Worm (Caenorhabditis elegans): Measurements from ENCODE around the gene ttr-39.

The ttr-39 gene

ce11 chrIV:10110417-10110816 lies 20.7 kb upstream of the ttr-39 start, which contains the start of gene egl-38:
Gene egl-38 (minus strand): TSS chrIV:10110517.
- no peak for TF ChIP-seq isw-1 (GFP tag; IDR thresholded peaks at IDR 0.05)
- TF ChIP-seq jun-1 (tag; optimal IDR thresholded peaks at IDR 0.05): no peak
- TF ChIP-seq sptf-1 (tag; optimal IDR thresholded peaks at IDR 0.05): no peak
- no peak for TF ChIP-seq swsn-7 (tag; optimal IDR thresholded peaks at IDR 0.05)
- no peak for TF ChIP-seq ama-1 (optimal IDR thresholded peaks at IDR 0.05)
- no peak for TF ChIP-seq unc-62 (GFP tag; optimal IDR thresholded peaks at IDR 0.05)
- no peak for TF ChIP-seq C34B4.2 (tag; optimal IDR thresholded peaks at IDR 0.05)
- no peak for TF ChIP-seq pqm-1 (tag; optimal IDR thresholded peaks at IDR 0.05)
- TF ChIP-seq ceh-90 (tag; optimal IDR thresholded peaks at IDR 0.05): no peak

- TF ChIP-seq rnt-1 (tag; optimal IDR thresholded peaks at IDR 0.05) (peak; percentile 1), efl-1 (optimal IDR thresholded peaks at IDR 0.05) (peak; percentile 16 to 36), efl-1 (GFP tag; optimal IDR thresholded peaks at IDR 0.05 in 1 of 2) (peak in 1 of 2 experiments; percentile 57), blmp-1 (tag; optimal IDR thresholded peaks at IDR 0.05) (peak; percentile 22), fkh-4 (tag; optimal IDR thresholded peaks at IDR 0.05; ENCODE audit: borderline replicate concordance) (no peak), nhr-11 (tag; optimal IDR thresholded peaks at IDR 0.05) (no peak), dpl-1 (GFP tag; optimal IDR thresholded peaks at IDR 0.05) (peak in 1 of 3 experiments; percentile 26), lin-35 (GFP tag; optimal IDR thresholded peaks at IDR 0.05) (peak in 1 of 2 experiments; percentile 45)
These were observed 7.2 kb upstream of the ttr-39 start, which contains the start of gene dis-3 for ce11 chrIV:10096881-10097280. Gene dis-3 (plus strand): TSS chrIV:10097202.

ce11 chrIV:10095171-10095570 lies 5.5 kb upstream of the ttr-39 start, which contains the start of the genes C04G2.5 and msp-36:
Gene C04G2.5 (minus strand): TSS chrIV:10095271.
Gene msp-36 (plus strand): TSS chrIV:10095433.
- TF ChIP-seq ceh-88 (GFP tag; IDR thresholded peaks at IDR 0.05) (no peak), unc-98 (GFP tag; IDR thresholded peaks at IDR 0.05) (no peak), C04F5.9 (tag; optimal IDR thresholded peaks at IDR 0.05) (no peak), zip-4 (GFP tag; optimal IDR thresholded peaks at IDR 0.05) (no peak), fkh-8 (tag; optimal IDR thresholded peaks at IDR 0.05) (no peak), mab-9 (GFP tag; IDR thresholded peaks at IDR 0.05) (no peak), dsc-1 (tag; optimal IDR thresholded peaks at IDR 0.05) (no peak), efl-3 (GFP tag; optimal IDR thresholded peaks at IDR 0.05) (no peak)

- TF ChIP-seq egl-13 (tag; optimal IDR thresholded peaks at IDR 0.05) (no peak), nhr-90 (tag; optimal IDR thresholded peaks at IDR 0.05; ENCODE audit: poor library complexity) (no peak), fkh-4 (tag; optimal IDR thresholded peaks at IDR 0.05; ENCODE audit: borderline replicate concordance) (no peak), dsc-1 (tag; optimal IDR thresholded peaks at IDR 0.05) (no peak), hlh-17 (GFP tag; optimal IDR thresholded peaks at IDR 0.05; ENCODE audit: borderline replicate concordance) (no peak), grh-1 (GFP tag; IDR thresholded peaks at IDR 0.05) (no peak), vab-15 (tag; optimal IDR thresholded peaks at IDR 0.05) (no peak), Y116A8C.19 (tag; optimal IDR thresholded peaks at IDR 0.05; ENCODE audit: borderline replicate concordance) (no peak), C04F5.9 (tag; optimal IDR thresholded peaks at IDR 0.05) (no peak), C16A3.4 (tag; optimal IDR thresholded peaks at IDR 0.05) (no peak), ets-5 (GFP tag; IDR thresholded peaks at IDR 0.05) (no peak), fos-1 (tag; optimal IDR thresholded peaks at IDR 0.05) (no peak), jun-1 (tag; optimal IDR thresholded peaks at IDR 0.05) (no peak), ceh-8 (GFP tag; optimal IDR thresholded peaks at IDR 0.05) (no peak), sup-37 (GFP tag; optimal IDR thresholded peaks at IDR 0.05) (no peak), nhr-11 (tag; optimal IDR thresholded peaks at IDR 0.05) (no peak), irx-1 (tag; optimal IDR thresholded peaks at IDR 0.05) (no peak), ces-1 (GFP tag; optimal IDR thresholded peaks at IDR 0.05) (no peak), ceh-82 (tag; optimal IDR thresholded peaks at IDR 0.05) (no peak), F16B12.6 (tag; optimal IDR thresholded peaks at IDR 0.05) (no peak)
These were observed 681 bp upstream of the ttr-39 start, which contains the start of gene ttbk-5 for ce11 chrIV:10090358-10090757. Gene ttbk-5 (plus strand): TSS chrIV:10090658.
